Worm (Caenorhabditis elegans) whole organism, late embryonic: ENCODE measurements around the gene srbc-49.

Experiments
- ama-1 ChIP-seq: fragments of 150-350 bp; optimal IDR thresholded peaks from 2 replicates; lab custom pipeline; 2014
- syd-9 ChIP-seq: sonication (generic microtip); optimal IDR thresholded peaks from 2 replicates; lab custom pipeline; 2016; ENCODE audit warnings: mild to moderate bottlenecking, missing genetic modification characterization, moderate library complexity, missing compliant biosample characterization

- no peak for TF ChIP-seq syd-9 (tag; lab: Kevin White, UChicago)
- no peak for TF ChIP-seq ama-1 (lab: Kevin White, UChicago)
Measured at ce11 chrV:15841095-15841494, 19.6 kb downstream of the srbc-49 start, which contains the start of gene srh-149.
